Worm (Caenorhabditis elegans): Measurements from ENCODE around the gene ser-6.

DNA sequence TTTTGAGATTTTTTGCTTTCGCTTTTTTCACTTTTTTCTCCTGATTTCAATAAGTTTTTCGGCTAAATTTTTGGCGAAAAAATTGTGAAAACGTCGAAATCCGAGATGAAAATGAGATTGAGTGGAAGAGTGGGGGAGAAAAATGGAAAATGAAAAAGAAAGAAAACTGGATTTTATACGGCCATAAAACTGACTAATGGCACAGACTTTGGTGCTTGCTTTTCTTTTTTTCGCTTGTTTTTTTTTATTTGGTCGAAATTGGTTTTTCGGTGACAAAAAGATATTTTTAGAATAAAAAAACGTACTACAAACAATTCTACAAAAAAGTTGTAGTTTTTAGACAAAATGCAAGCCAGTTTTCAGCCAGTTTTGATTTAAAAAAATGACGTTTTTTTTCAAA is 42.9 kb downstream of the ser-6 start:
- no peak for TF ChIP-seq B0261.1 (tag; optimal IDR thresholded peaks at IDR 0.05)
- no peak for TF ChIP-seq bed-2 (GFP tag; IDR thresholded peaks at IDR 0.05)
- TF ChIP-seq tbp1 (GFP tag; optimal IDR thresholded peaks at IDR 0.05), result no peak
- no peak for TF ChIP-seq nhr-27 (tag; optimal IDR thresholded peaks at IDR 0.05)
- no peak for TF ChIP-seq ztf-28 (GFP tag; IDR thresholded peaks at IDR 0.05)
- no peak for TF ChIP-seq dpl-1 (GFP tag; optimal IDR thresholded peaks at IDR 0.05)
- TF ChIP-seq ztf-25 (GFP tag; IDR thresholded peaks at IDR 0.05), result no peak
- TF ChIP-seq somi-1 (GFP tag; optimal IDR thresholded peaks at IDR 0.05), result no peak
- TF ChIP-seq C06A6.2 (GFP tag; conservative IDR thresholded peaks at IDR 0.05), result no peak
- TF ChIP-seq ama-1 (optimal IDR thresholded peaks at IDR 0.05), result no peak
- no peak for TF ChIP-seq ama-1 (GFP tag; optimal IDR thresholded peaks at IDR 0.05)
- TF ChIP-seq hmg-1.2 (GFP tag; IDR thresholded peaks at IDR 0.05), result no peak
- TF ChIP-seq lin-54 (GFP tag; optimal IDR thresholded peaks at IDR 0.05), result no peak

All from whole organism, young adult.